Fruit fly (Drosophila melanogaster): ENCODE measurements around the gene Zip89B.

Gene Zip89B

DNA sequence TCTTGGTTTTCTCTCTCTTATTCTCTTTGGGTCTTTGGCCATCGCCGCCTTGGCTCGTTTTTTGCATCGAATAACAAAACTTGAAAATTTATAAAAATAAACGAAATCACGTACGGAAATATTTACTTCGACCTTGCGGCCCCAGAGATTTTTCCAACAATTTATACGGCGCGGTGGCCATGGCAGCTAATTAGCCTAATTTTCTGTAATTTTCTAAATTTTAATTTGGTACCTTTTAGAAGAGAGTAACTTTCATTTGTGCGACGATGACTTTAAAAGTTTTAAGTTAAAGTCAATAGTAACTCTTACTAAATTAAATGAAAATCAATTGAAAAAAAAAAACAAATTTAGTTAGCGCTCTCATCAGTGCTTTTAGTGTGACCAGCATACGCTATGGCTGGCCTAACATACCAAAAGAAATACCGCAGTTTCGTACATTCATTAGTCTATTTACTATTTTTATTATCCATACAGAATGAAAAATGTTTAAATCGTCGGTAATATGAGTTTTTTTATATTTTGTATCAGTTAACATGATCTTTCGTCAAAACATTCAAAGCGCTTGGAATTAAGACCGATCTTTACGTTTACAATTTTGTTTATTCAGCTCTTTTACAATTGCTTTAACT, 31.9 kb upstream of the Zip89B start (continued):
- TF ChIP-seq net (GFP tag; optimal IDR thresholded peaks at IDR 0.05): no peak

DNA sequence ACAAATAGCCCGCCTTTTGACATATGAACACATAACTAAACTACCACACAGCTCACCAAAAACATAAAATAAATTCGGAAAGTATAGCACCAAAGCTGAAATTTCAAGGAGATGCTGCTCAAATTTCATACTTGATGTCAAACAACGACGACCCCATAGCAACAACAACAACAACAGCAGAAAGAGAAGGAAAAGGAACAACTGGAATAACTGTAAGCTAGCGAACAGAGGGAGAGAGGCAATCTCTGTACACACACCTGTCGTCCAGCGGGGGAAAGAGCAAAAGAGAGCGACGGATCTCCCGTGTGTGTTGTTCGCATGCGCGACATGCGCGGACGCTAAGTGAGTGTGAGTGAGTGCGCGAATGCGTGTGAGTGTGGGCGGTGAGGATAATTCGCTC, 31.0 kb upstream of the Zip89B start:
- TF ChIP-seq CG6163 (GFP tag; IDR thresholded peaks at IDR 0.05): peak; percentile 61; the same call in 1 of the 3 replicates
- no peak for TF ChIP-seq CG10669 (GFP tag; optimal IDR thresholded peaks at IDR 0.05)
- TF ChIP-seq CG6808 (GFP tag; optimal IDR thresholded peaks at IDR 0.05): no peak
- no peak for TF ChIP-seq Sox14 (GFP tag; optimal IDR thresholded peaks at IDR 0.05)
- no peak for TF ChIP-seq CG9139 (GFP tag; optimal IDR thresholded peaks at IDR 0.05)
- TF ChIP-seq pdm3 (GFP tag; optimal IDR thresholded peaks at IDR 0.05): no peak
- TF ChIP-seq fd59A (GFP tag; optimal IDR thresholded peaks at IDR 0.05): no peak
- TF ChIP-seq fkh (GFP tag; optimal IDR thresholded peaks at IDR 0.05): peak; percentile 36
- TF ChIP-seq dsx (GFP tag; optimal IDR thresholded peaks at IDR 0.05; ENCODE audit: poor library complexity, severe bottlenecking): peak; percentile 5
- TF ChIP-seq Hr38 (GFP tag; optimal IDR thresholded peaks at IDR 0.05): no peak
- TF ChIP-seq ss (GFP tag; optimal IDR thresholded peaks at IDR 0.05): peak in 1 of 2 experiments; percentile 62

DNA sequence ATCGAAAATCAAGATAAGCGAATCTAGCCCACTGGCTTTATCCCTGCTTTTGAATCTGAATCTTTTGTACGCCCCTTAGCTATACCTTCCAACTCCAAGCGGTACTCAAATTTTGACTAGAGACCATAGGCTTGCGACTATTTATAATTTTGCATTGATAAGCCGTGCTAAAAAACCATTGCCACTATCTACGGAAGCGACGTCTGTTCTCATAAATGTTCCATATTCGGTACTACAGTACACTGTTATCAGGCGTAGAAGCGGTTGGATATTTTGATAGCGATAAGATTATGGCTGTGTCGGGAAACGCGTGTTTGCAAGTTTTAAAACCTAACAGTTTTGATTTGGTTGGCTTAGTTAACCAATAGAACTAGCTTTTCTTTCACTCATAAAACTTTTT, 30.2 kb upstream of the Zip89B start:
- TF ChIP-seq Hr4 (GFP tag; optimal IDR thresholded peaks at IDR 0.05) (no peak), CG11902 (GFP tag; optimal IDR thresholded peaks at IDR 0.05) (no peak), achi (GFP tag; optimal IDR thresholded peaks at IDR 0.05) (no peak)

DNA sequence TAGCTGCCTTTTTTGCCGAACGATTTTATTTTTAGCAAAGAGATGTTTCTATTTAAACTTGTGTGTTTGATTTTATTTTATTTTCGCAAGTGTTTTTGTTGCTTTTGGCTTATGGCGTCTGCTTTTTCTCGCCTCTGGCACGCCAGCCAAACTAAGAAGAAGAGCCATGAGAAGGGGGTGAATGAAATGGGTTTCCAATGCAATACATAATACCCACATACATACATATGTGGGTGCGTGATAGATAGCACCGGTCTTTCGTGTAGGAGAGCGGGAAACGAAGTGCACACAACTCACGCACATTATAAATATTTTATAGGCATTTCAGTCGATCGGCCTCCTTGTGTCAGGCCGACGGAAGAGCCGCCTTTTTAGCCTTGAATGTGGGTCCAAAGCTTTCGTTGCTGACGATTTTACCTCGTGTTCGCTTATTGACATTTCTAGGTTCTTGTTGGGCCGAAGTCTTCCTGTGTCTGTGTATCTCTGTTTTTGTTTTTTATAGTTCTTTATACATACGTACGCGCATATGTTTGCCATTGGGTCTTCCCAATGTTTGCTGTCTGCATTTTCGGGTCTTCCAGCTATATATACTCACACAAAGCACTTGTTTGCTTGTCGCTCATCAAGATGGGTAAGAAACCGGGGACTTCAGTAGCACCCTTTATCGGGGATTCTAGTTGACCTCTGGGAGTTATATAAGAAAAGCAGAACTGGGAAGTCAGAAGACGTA, 29.5 kb upstream of the Zip89B start:
- TF ChIP-seq CG6808 (GFP tag; optimal IDR thresholded peaks at IDR 0.05) (no peak), eg (GFP tag; IDR thresholded peaks at IDR 0.05) (0 out of 3 replicates have a peak, but pooled peaks have one; percentile 4), Lpt (GFP tag; optimal IDR thresholded peaks at IDR 0.05) (no peak), topi (GFP tag; optimal IDR thresholded peaks at IDR 0.05) (no peak), cyc (GFP tag; optimal IDR thresholded peaks at IDR 0.05) (no peak), Eip78C (GFP tag) (peak; percentile 28), CG3919 (GFP tag; optimal IDR thresholded peaks at IDR 0.05) (no peak), CG10631 (GFP tag; optimal IDR thresholded peaks at IDR 0.05) (no peak), fkh (GFP tag; optimal IDR thresholded peaks at IDR 0.05) (peak; percentile 92), CG32006 (GFP tag; optimal IDR thresholded peaks at IDR 0.05) (no peak), Sox15 (GFP tag; optimal IDR thresholded peaks at IDR 0.05) (no peak), CG8632 (GFP tag; optimal IDR thresholded peaks at IDR 0.05) (no peak), CG34406 (GFP tag; optimal IDR thresholded peaks at IDR 0.05) (no peak), pdm3 (GFP tag; optimal IDR thresholded peaks at IDR 0.05) (no peak), svp (GFP tag) (no peak), Blimp-1 (GFP tag; optimal IDR thresholded peaks at IDR 0.05) (no peak), Met (GFP tag; optimal IDR thresholded peaks at IDR 0.05) (no peak), CG16779 (tag; optimal IDR thresholded peaks at IDR 0.05) (no peak), dsx (GFP tag; optimal IDR thresholded peaks at IDR 0.05; ENCODE audit: poor library complexity, severe bottlenecking) (no peak), CG6276 (GFP tag; optimal IDR thresholded peaks at IDR 0.05) (no peak), Smox (GFP tag; optimal IDR thresholded peaks at IDR 0.05) (no peak), CG10669 (GFP tag; optimal IDR thresholded peaks at IDR 0.05) (no peak), CG15336 (GFP tag; IDR thresholded peaks at IDR 0.05) (peak; percentile 15; the same call in 1 of the 2 replicates), CG6163 (GFP tag; IDR thresholded peaks at IDR 0.05) (no peak), CG6854 (GFP tag; optimal IDR thresholded peaks at IDR 0.05) (no peak), fd59A (GFP tag; optimal IDR thresholded peaks at IDR 0.05) (no peak), net (GFP tag; optimal IDR thresholded peaks at IDR 0.05) (no peak), CG31627 (GFP tag; optimal IDR thresholded peaks at IDR 0.05) (no peak), lz (GFP tag; optimal IDR thresholded peaks at IDR 0.05) (no peak), Hr4 (GFP tag; optimal IDR thresholded peaks at IDR 0.05) (no peak), Sox14 (GFP tag; optimal IDR thresholded peaks at IDR 0.05) (no peak), Hr38 (GFP tag; optimal IDR thresholded peaks at IDR 0.05) (no peak), vri (GFP tag; optimal IDR thresholded peaks at IDR 0.05) (no peak), Eip93F (GFP tag; optimal IDR thresholded peaks at IDR 0.05) (no peak)
